Fruit fly (Drosophila melanogaster) whole organism, embryonic: Measurements from ENCODE around the gene Cht6.

Experiments
- ATbp ChIP-seq: fragments of 200-800 bp; sonication (Bioruptor generic); optimal IDR thresholded peaks from 2 replicates; lab custom pipeline; 2017; ENCODE audit warnings: missing biosample characterization, mild to moderate bottlenecking, missing genetic modification characterization, missing genetic modification reagents
- BEAF-32 ChIP-seq: fragments of 200-800 bp; sonication (Bioruptor generic); optimal IDR thresholded peaks from 3 replicates; lab custom pipeline; 2017; ENCODE audit warnings: missing biosample characterization, missing genetic modification characterization, mild to moderate bottlenecking, moderate library complexity, missing genetic modification reagents
- CG12104 ChIP-seq: fragments of 200-800 bp; sonication (Bioruptor generic); optimal IDR thresholded peaks from 3 replicates; lab custom pipeline; 2016; ENCODE audit warnings: missing biosample characterization, missing genetic modification characterization
- CG13287 ChIP-seq: fragments of 200-800 bp; sonication (Bioruptor generic); IDR thresholded peaks from 2 replicates; pipeline ENCODE4 v1.3.6; 2022; ENCODE audit warnings: missing biosample characterization, missing genetic modification characterization; ENCODE audit not compliant: partially characterized antibody
- CG13424 ChIP-seq: fragments of 200-800 bp; sonication (Bioruptor generic); optimal IDR thresholded peaks from 2 replicates; lab custom pipeline; 2019; ENCODE audit warnings: missing biosample characterization, mild to moderate bottlenecking, missing genetic modification characterization, moderate library complexity
- CG14710 ChIP-seq: fragments of 200-800 bp; sonication (Bioruptor generic); optimal IDR thresholded peaks from 3 replicates; lab custom pipeline; 2019; ENCODE audit warnings: missing biosample characterization, mild to moderate bottlenecking, missing genetic modification characterization, moderate library complexity
- CG14860 ChIP-seq: fragments of 200-800 bp; sonication (Bioruptor generic); IDR thresholded peaks from 3 replicates; pipeline ENCODE4 v1.3.6; 2022; ENCODE audit warnings: missing biosample characterization, missing genetic modification characterization; ENCODE audit not compliant: partially characterized antibody
- CG15073 ChIP-seq: fragments of 200-800 bp; sonication (Bioruptor generic); optimal IDR thresholded peaks from 2 replicates; lab custom pipeline; 2016; ENCODE audit warnings: missing biosample characterization, missing genetic modification characterization
- CG15601 ChIP-seq: fragments of 200-800 bp; sonication (Bioruptor generic); optimal IDR thresholded peaks from 3 replicates; lab custom pipeline; 2019; ENCODE audit warnings: missing biosample characterization, mild to moderate bottlenecking, missing genetic modification characterization, moderate library complexity
- CG1603 ChIP-seq: fragments of 200-800 bp; sonication (Bioruptor generic); optimal IDR thresholded peaks from 2 replicates; lab custom pipeline; 2019; ENCODE audit warnings: missing biosample characterization, mild to moderate bottlenecking, missing genetic modification characterization, moderate library complexity
- CG31365 ChIP-seq: fragments of 200-800 bp; sonication (Bioruptor generic); optimal IDR thresholded peaks from 2 replicates; lab custom pipeline; 2018; ENCODE audit warnings: missing biosample characterization, mild to moderate bottlenecking, missing genetic modification characterization
- CG3281 ChIP-seq: fragments of 200-800 bp; sonication (Bioruptor generic); optimal IDR thresholded peaks from 3 replicates; lab custom pipeline; 2017; ENCODE audit warnings: missing biosample characterization, mild to moderate bottlenecking, missing genetic modification characterization
- CG33557 ChIP-seq: fragments of 200-800 bp; sonication (Bioruptor generic); optimal IDR thresholded peaks from 2 replicates; lab custom pipeline; 2019; ENCODE audit warnings: missing biosample characterization, mild to moderate bottlenecking, missing genetic modification characterization, moderate library complexity
- CG34376 ChIP-seq: fragments of 200-800 bp; sonication (Bioruptor generic); optimal IDR thresholded peaks from 2 replicates; lab custom pipeline; 2018; ENCODE audit warnings: missing biosample characterization, mild to moderate bottlenecking, missing genetic modification characterization
- CG3726 ChIP-seq: fragments of 200-800 bp; sonication (Bioruptor generic); IDR thresholded peaks from 3 replicates; pipeline ENCODE4, ENCODE4 v1.3.6; 2022; ENCODE audit warnings: missing biosample characterization, missing genetic modification characterization
- CG4328 ChIP-seq: fragments of 200-800 bp; sonication (Bioruptor generic); optimal IDR thresholded peaks from 3 replicates; lab custom pipeline; 2017; ENCODE audit warnings: missing biosample characterization, missing genetic modification reagents, missing genetic modification characterization
- CG4424 ChIP-seq: fragments of 200-800 bp; sonication (Bioruptor generic); optimal IDR thresholded peaks from 3 replicates; lab custom pipeline; 2016; ENCODE audit warnings: missing biosample characterization, missing genetic modification characterization
- CG4730 ChIP-seq: fragments of 200-800 bp; sonication (Bioruptor generic); IDR thresholded peaks from 2 replicates; pipeline ENCODE4 v1.3.6; 2022; ENCODE audit warnings: missing biosample characterization, missing genetic modification characterization
- CG5953 ChIP-seq: fragments of 200-800 bp; sonication (Bioruptor generic); IDR thresholded peaks from 2 replicates; pipeline ENCODE4 v1.3.6; 2022; ENCODE audit warnings: missing biosample characterization, missing genetic modification characterization
- CG9437 ChIP-seq: fragments of 200-800 bp; sonication (Bioruptor generic); optimal IDR thresholded peaks from 2 replicates; lab custom pipeline; 2018; ENCODE audit warnings: missing biosample characterization, mild to moderate bottlenecking, missing genetic modification characterization
- Camta ChIP-seq: fragments of 200-800 bp; sonication (Bioruptor generic); optimal IDR thresholded peaks from 2 replicates; lab custom pipeline; 2016; ENCODE audit warnings: missing biosample characterization, missing genetic modification characterization
- GATAe ChIP-seq: fragments of 200-800 bp; sonication (Bioruptor generic); conservative IDR thresholded peaks from 2 replicates; pipeline ENCODE4 v1.3.6; 2022; ENCODE audit warnings: missing biosample characterization, missing genetic modification characterization
- Hmx ChIP-seq: fragments of 200-800 bp; sonication (Bioruptor generic); optimal IDR thresholded peaks from 2 replicates; lab custom pipeline; 2016; ENCODE audit warnings: missing biosample characterization, missing genetic modification characterization
- Lim3 ChIP-seq: fragments of 200-800 bp; sonication (Bioruptor generic); IDR thresholded peaks from 2 replicates; pipeline ENCODE4 v1.3.6; 2022; ENCODE audit warnings: missing biosample characterization, missing genetic modification characterization
- NfI ChIP-seq: fragments of 200-800 bp; sonication (Bioruptor generic); optimal IDR thresholded peaks from 3 replicates; lab custom pipeline; 2018; ENCODE audit warnings: missing biosample characterization, mild to moderate bottlenecking, missing genetic modification characterization, moderate library complexity
- Optix ChIP-seq: fragments of 200-800 bp; sonication (Bioruptor generic); IDR thresholded peaks from 3 replicates; pipeline ENCODE4 v1.3.6; 2022; ENCODE audit warnings: missing biosample characterization, missing genetic modification characterization
- Pdp1 ChIP-seq, 2 experiments: fragments of 200-800 bp; sonication (Bioruptor generic); optimal IDR thresholded peaks; 3 replicates each; lab custom pipeline; 2016; ENCODE audit warnings: missing biosample characterization in 2 of 2, missing genetic modification characterization in 2 of 2, mild to moderate bottlenecking in 1 of 2, moderate library complexity in 1 of 2
- Poxn ChIP-seq: fragments of 200-800 bp; sonication (Bioruptor generic); IDR thresholded peaks from 2 replicates; pipeline ENCODE4 v1.3.6; 2022; ENCODE audit warnings: missing biosample characterization, missing genetic modification characterization
- Sox100B ChIP-seq: fragments of 200-800 bp; sonication (Bioruptor generic); optimal IDR thresholded peaks from 3 replicates; lab custom pipeline; 2018; ENCODE audit warnings: missing biosample characterization, mild to moderate bottlenecking, missing genetic modification characterization
- Stat92E ChIP-seq, 3 experiments: fragments of >200 bp in 2 of 3; fragments of 200-800 bp in 1 of 3; sonication (Bioruptor generic) in 1 of 3; optimal IDR thresholded peaks; 2 replicates each; lab custom pipeline; 2017 to 2019; ENCODE audit warnings: missing biosample characterization in 3 of 3, missing genetic modification characterization in 3 of 3, mild to moderate bottlenecking in 1 of 3, moderate library complexity in 1 of 3
- Taf1 ChIP-seq: fragments of 200-800 bp; sonication (Bioruptor generic); IDR thresholded peaks from 2 replicates; pipeline ENCODE4 v1.3.6; 2022; ENCODE audit warnings: missing biosample characterization, missing genetic modification characterization
- Tbp ChIP-seq: fragments of >200 bp; optimal IDR thresholded peaks from 2 replicates; lab custom pipeline; 2018; ENCODE audit warnings: missing biosample characterization, missing genetic modification characterization
- caup ChIP-seq: fragments of 200-800 bp; sonication (Bioruptor generic); optimal IDR thresholded peaks from 3 replicates; lab custom pipeline; 2017; ENCODE audit warnings: missing biosample characterization, mild to moderate bottlenecking, missing genetic modification characterization, moderate library complexity; ENCODE audit not compliant: severe bottlenecking
- crp ChIP-seq, 2 experiments: fragments of 200-800 bp; sonication (Bioruptor generic); optimal IDR thresholded peaks; 2 replicates in 1 of 2; 3 replicates in 1 of 2; lab custom pipeline; 2017; ENCODE audit warnings: missing biosample characterization in 2 of 2, missing genetic modification characterization in 2 of 2, mild to moderate bottlenecking in 1 of 2, moderate library complexity in 1 of 2
- ems ChIP-seq: fragments of 200-800 bp; sonication (Bioruptor generic); optimal IDR thresholded peaks from 3 replicates; lab custom pipeline; 2016; ENCODE audit warnings: missing biosample characterization, missing genetic modification characterization
- esg ChIP-seq: fragments of 200-800 bp; sonication (Bioruptor generic); conservative IDR thresholded peaks from 2 replicates; pipeline ENCODE4 v1.3.6; 2022; ENCODE audit warnings: missing biosample characterization, missing genetic modification characterization
- gem ChIP-seq: fragments of 200-800 bp; sonication (Bioruptor generic); optimal IDR thresholded peaks from 2 replicates; lab custom pipeline; 2019; ENCODE audit warnings: missing biosample characterization, mild to moderate bottlenecking, missing genetic modification characterization, moderate library complexity
- gsb ChIP-seq: fragments of 200-800 bp; sonication (Bioruptor generic); IDR thresholded peaks from 2 replicates; pipeline ENCODE4 v1.3.6; 2022; ENCODE audit warnings: missing biosample characterization, missing genetic modification characterization
- h ChIP-seq: fragments of >200 bp; optimal IDR thresholded peaks from 2 replicates; lab custom pipeline; 2017
- hb ChIP-seq: fragments of 200-800 bp; sonication (Bioruptor generic); IDR thresholded peaks from 3 replicates; pipeline ENCODE4 v1.3.6; 2022; ENCODE audit warnings: missing biosample characterization, missing genetic modification characterization; ENCODE audit not compliant: partially characterized antibody
- kni ChIP-seq: fragments of 200-800 bp; sonication (Bioruptor generic); optimal IDR thresholded peaks from 3 replicates; lab custom pipeline; 2017; ENCODE audit warnings: mild to moderate bottlenecking, missing biosample characterization, missing genetic modification reagents, missing genetic modification characterization
- mirr ChIP-seq: fragments of 200-800 bp; sonication (Bioruptor generic); optimal IDR thresholded peaks from 3 replicates; lab custom pipeline; 2018; ENCODE audit warnings: missing biosample characterization, mild to moderate bottlenecking, missing genetic modification characterization
- mld ChIP-seq: fragments of 200-800 bp; sonication (Bioruptor generic); IDR thresholded peaks from 3 replicates; pipeline ENCODE4 v1.3.6; 2022; ENCODE audit warnings: missing biosample characterization, missing genetic modification characterization; ENCODE audit not compliant: partially characterized antibody
- repo ChIP-seq: fragments of 200-800 bp; sonication (Bioruptor generic); optimal IDR thresholded peaks from 2 replicates; lab custom pipeline; 2016; ENCODE audit warnings: missing biosample characterization, missing genetic modification characterization
- sr ChIP-seq: fragments of 200-800 bp; sonication (Bioruptor generic); IDR thresholded peaks from 3 replicates; pipeline ENCODE4 v1.3.6; 2022; ENCODE audit warnings: missing biosample characterization, missing genetic modification characterization
- tin ChIP-seq: fragments of 200-800 bp; sonication (Bioruptor generic); optimal IDR thresholded peaks from 3 replicates; lab custom pipeline; 2016; ENCODE audit warnings: missing biosample characterization, missing genetic modification characterization
- tio ChIP-seq: fragments of 200-800 bp; sonication (Bioruptor generic); optimal IDR thresholded peaks from 2 replicates; lab custom pipeline; 2017; ENCODE audit warnings: missing biosample characterization, missing genetic modification characterization, inconsistent platforms
- z ChIP-seq: fragments of 200-800 bp; sonication (Bioruptor generic); IDR thresholded peaks from 3 replicates; pipeline ENCODE4 v1.3.6; 2022; ENCODE audit warnings: missing biosample characterization, missing genetic modification characterization

Cht6 gene

DNA sequence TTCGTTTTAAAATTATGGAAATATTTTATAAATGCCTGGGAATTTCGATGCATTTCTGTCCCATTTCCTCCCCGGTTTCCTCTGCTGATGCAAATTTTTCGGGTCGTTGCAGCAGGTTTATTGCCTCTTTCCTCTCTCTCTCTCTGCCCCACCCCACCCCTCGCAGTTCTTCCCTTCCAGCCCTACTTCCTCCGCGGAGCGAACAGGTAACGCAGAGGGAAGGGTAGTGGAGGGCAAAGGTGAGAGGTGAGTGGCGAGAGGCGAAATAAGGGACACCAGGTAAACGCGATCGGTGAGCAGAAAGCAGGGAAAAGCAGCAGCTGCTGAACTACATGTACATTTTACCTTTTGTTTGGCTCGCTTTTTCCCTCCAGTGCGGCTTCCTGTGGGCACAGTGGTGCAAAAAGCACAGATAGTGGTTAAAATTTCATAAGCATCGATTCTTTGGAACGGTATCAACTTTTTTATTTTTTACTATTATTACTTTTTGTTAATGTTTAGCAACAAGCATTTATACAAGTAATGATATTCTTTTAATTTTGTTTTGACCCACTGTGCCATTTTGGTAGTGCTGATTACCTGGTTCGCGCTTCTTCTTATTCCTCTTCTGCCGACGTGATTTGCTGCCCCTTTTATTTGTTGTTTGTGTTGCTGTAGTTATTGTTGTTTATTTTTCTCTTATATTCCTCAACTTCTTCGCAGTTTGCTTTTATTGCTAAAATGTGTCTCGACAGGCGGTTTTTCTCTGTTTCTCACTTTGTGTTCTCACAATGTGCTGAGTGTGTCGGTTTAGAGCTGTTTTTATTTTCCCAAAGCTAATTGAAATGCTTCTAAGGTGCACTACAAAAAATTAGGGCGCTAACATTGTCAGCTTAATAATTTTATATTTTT is 71.6 kb downstream of the Cht6 start (continued):
- TF ChIP-seq CG14710 (tag; lab: Kevin White, UChicago) (peak; percentile 57), mirr (GFP tag; lab: Kevin White, UChicago) (no peak), ATbp (peak; percentile 46), caup (peak; percentile 13), Tbp (no peak), Sox100B (GFP tag; lab: Kevin White, UChicago) (no peak), CG15601 (tag; lab: Kevin White, UChicago) (peak; percentile 32), CG15073 (GFP tag; lab: Kevin White, UChicago) (no peak), CG1603 (tag; lab: Kevin White, UChicago) (no peak), crp (GFP tag; optimal IDR thresholded peaks at IDR 0.05; lab: Kevin White, UChicago) (no peak), CG13287 (GFP tag; lab: Robert Waterston, UW) (no peak), CG4328 (GFP tag; lab: Kevin White, UChicago) (no peak), esg (peak; percentile 44), kni (GFP tag; lab: Kevin White, UChicago) (peak; percentile 63), CG4424 (peak; percentile 66), sr (GFP tag; lab: Robert Waterston, UW) (0 out of 3 replicates have a peak, but pooled peaks have one; percentile 24), GATAe (GFP tag; lab: Robert Waterston, UW) (no peak), CG12104 (GFP tag; lab: Kevin White, UChicago) (no peak), Optix (GFP tag; lab: Robert Waterston, UW) (peak; percentile 62; the same call in 2 of the 3 replicates), Taf1 (GFP tag; lab: Robert Waterston, UW) (0 out of 2 replicates have a peak, but pooled peaks have one; percentile 16), Pdp1 (GFP tag; optimal IDR thresholded peaks at IDR 0.05; lab: Kevin White, UChicago) (peak; percentile 36 to 39), tin (GFP tag; lab: Kevin White, UChicago) (peak; percentile 57), Hmx (GFP tag; lab: Kevin White, UChicago) (no peak), gsb (GFP tag; lab: Robert Waterston, UW) (no peak), CG3281 (GFP tag; lab: Kevin White, UChicago) (peak; percentile 43), gem (tag; lab: Kevin White, UChicago) (peak; percentile 82), Camta (GFP tag; lab: Kevin White, UChicago) (peak; percentile 22), mld (no peak), CG4730 (GFP tag; lab: Robert Waterston, UW) (no peak), Poxn (GFP tag; lab: Robert Waterston, UW) (no peak), CG33557 (GFP tag; lab: Kevin White, UChicago) (peak; percentile 56), NfI (peak; percentile 26), h (lab: Kevin White, UChicago) (no peak), Lim3 (GFP tag; lab: Robert Waterston, UW) (no peak), Stat92E (GFP tag; optimal IDR thresholded peaks at IDR 0.05; lab: Kevin White, UChicago) (no peak), tio (no peak), CG9437 (GFP tag; lab: Kevin White, UChicago) (peak; percentile 5), CG13424 (tag; lab: Kevin White, UChicago) (peak; percentile 41), CG5953 (GFP tag; lab: Robert Waterston, UW) (no peak), CG31365 (tag; lab: Kevin White, UChicago) (no peak), CG14860 (GFP tag; lab: Robert Waterston, UW) (no peak), z (GFP tag; lab: Robert Waterston, UW) (no peak), CG34376 (GFP tag; lab: Kevin White, UChicago) (no peak), CG3726 (GFP tag; lab: Robert Waterston, UW) (0 out of 3 replicates have a peak, but pooled peaks have one; percentile 57), repo (GFP tag; lab: Kevin White, UChicago) (no peak), BEAF-32 (no peak), ems (GFP tag; lab: Kevin White, UChicago) (peak; percentile 50), hb (GFP tag; lab: Robert Waterston, UW) (no peak)
